Worm (Caenorhabditis elegans) whole organism, L3 larva: ENCODE measurements around the gene F47E1.20.

ENCODE experiments used
- R02D3.7 ChIP-seq: fragments of 150-350 bp; optimal IDR thresholded peaks from 2 replicates; lab custom pipeline; 2014; ENCODE audit warnings: missing biosample characterization, missing genetic modification characterization
- aly-2 ChIP-seq: fragments of 150-350 bp; optimal IDR thresholded peaks from 2 replicates; lab custom pipeline; 2014; ENCODE audit warnings: missing biosample characterization, missing genetic modification characterization
- ceh-16 ChIP-seq: sonication (generic microtip); optimal IDR thresholded peaks from 2 replicates; lab custom pipeline; 2017; ENCODE audit warnings: missing biosample characterization, missing genetic modification characterization
- ceh-28 ChIP-seq: fragments of 150-350 bp; optimal IDR thresholded peaks from 2 replicates; lab custom pipeline; 2014; ENCODE audit warnings: missing biosample characterization, missing genetic modification reagents, missing genetic modification characterization
- nhr-11 ChIP-seq: fragments of 150-350 bp; optimal IDR thresholded peaks from 2 replicates; lab custom pipeline; 2014; ENCODE audit warnings: missing biosample characterization, missing genetic modification characterization
- nhr-12 ChIP-seq: fragments of 150-350 bp; optimal IDR thresholded peaks from 2 replicates; lab custom pipeline; 2014; ENCODE audit warnings: missing biosample characterization, missing genetic modification characterization
- nhr-76 ChIP-seq: fragments of 150-350 bp; sonication (generic microtip); optimal IDR thresholded peaks from 5 replicates; lab custom pipeline; 2014; ENCODE audit warnings: missing biosample characterization, missing genetic modification characterization
- skn-1 ChIP-seq: fragments of 150-350 bp; optimal IDR thresholded peaks from 2 replicates; lab custom pipeline; 2014; ENCODE audit warnings: missing biosample characterization, missing genetic modification characterization
- tbx-2 ChIP-seq: sonication (generic microtip); optimal IDR thresholded peaks from 2 replicates; lab custom pipeline; 2016; ENCODE audit warnings: mild to moderate bottlenecking, missing genetic modification characterization, missing compliant biosample characterization
- unc-39 ChIP-seq: sonication (generic microtip); optimal IDR thresholded peaks from 4 replicates; lab custom pipeline; 2017; ENCODE audit warnings: missing biosample characterization, missing genetic modification characterization
- unc-62 ChIP-seq: fragments of 150-350 bp; sonication (generic microtip); optimal IDR thresholded peaks from 4 replicates; lab custom pipeline; 2014; ENCODE audit warnings: missing biosample characterization, missing genetic modification reagents, missing genetic modification characterization
- zag-1 ChIP-seq: fragments of 150-350 bp; optimal IDR thresholded peaks from 2 replicates; lab custom pipeline; 2014; ENCODE audit warnings: missing biosample characterization, missing genetic modification characterization

DNA sequence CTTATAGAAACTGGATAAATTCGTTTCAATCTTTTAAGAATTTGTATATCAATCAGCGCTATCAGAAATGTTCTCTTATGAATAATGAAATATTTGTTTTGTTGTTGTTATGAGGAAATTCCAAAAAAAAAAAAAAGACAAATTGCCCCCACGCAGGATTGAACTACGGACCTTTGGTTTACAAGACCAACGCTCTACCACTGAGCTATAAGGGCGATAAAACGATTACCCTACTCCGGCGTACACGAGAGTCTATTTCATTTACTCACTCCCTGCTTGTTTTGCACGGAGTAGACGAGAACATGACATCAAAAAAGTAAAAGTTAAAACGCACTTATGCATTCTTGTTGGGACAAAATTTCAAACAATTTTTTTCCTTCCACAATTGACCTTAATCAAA is 24.5 kb upstream of the F47E1.20 start:
- TF ChIP-seq unc-39 (tag; lab: Kevin White, UChicago) (no peak), skn-1 (tag; lab: Kevin White, UChicago) (no peak), ceh-28 (tag; lab: Kevin White, UChicago) (no peak), ceh-16 (tag; lab: Kevin White, UChicago) (no peak), nhr-76 (tag; lab: Kevin White, UChicago) (no peak), zag-1 (tag; lab: Kevin White, UChicago) (no peak), unc-62 (GFP tag; lab: Kevin White, UChicago) (no peak), R02D3.7 (tag; lab: Kevin White, UChicago) (no peak), nhr-11 (tag; lab: Kevin White, UChicago) (no peak), tbx-2 (no peak), nhr-12 (no peak), aly-2 (tag; lab: Kevin White, UChicago) (no peak)
